Fruit fly (Drosophila melanogaster): ENCODE measurements around the gene Rbfox1.

dm6 chr3L:10629969-10630368 is 148.8 kb downstream of the Rbfox1 start, which contains the start of gene CG42536:
- no peak for TF ChIP-seq CG4496 (GFP tag; IDR thresholded peaks at IDR 0.05)
- no peak for TF ChIP-seq fd96Ca (GFP tag; IDR thresholded peaks at IDR 0.05)
- TF ChIP-seq rn (GFP tag; IDR thresholded peaks at IDR 0.05): no peak
- TF ChIP-seq Pif1B (GFP tag; optimal IDR thresholded peaks at IDR 0.05): no peak
- no peak for TF ChIP-seq CG14655 (GFP tag; optimal IDR thresholded peaks at IDR 0.05)
- no peak for TF ChIP-seq Ets98B (GFP tag; IDR thresholded peaks at IDR 0.05)
- no peak for TF ChIP-seq CG9948 (tag; optimal IDR thresholded peaks at IDR 0.05)
- TF ChIP-seq D1 (tag; optimal IDR thresholded peaks at IDR 0.05): no peak
- no peak for TF ChIP-seq Snoo (tag; optimal IDR thresholded peaks at IDR 0.05)
- no peak for TF ChIP-seq gl (tag; optimal IDR thresholded peaks at IDR 0.05)

Measured in whole organism, pupa.